Fruit fly (Drosophila melanogaster): ENCODE measurements around the gene PyK.

Gene PyK

DNA sequence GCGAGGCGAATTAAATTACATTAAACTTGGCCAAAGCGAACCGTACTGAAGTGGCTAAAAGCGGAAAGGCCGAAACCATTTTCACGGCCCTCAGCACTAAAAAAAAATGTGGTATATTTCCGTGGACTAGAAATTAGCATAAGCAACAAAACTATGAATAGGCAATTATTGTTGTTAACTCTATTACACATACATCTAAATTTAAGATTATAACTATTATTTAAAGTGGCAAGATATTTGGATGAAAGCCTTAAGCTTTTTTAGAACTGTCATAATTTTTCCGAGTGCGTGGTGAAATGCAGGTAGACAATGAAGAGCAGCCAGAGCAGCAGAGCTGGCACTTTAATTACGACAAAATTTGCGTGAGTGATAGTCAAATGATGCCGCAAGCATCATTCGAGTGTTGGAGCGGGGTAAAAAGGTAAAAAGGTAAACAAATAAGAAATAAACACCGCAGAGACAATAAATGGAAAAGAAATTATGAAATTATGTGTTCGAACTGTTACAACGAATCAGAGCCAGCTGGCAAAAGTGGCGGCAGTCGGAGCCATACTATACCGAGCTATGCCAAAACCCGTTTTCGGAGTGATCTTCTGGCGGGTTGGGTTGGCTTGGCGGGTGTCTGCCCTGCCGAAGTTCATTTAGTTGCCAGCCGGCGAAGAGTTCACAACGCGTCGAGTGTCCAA, 38.5 kb upstream of the PyK start, which contains the start of gene CG7080 (continued):
- TF ChIP-seq crp (GFP tag; optimal IDR thresholded peaks at IDR 0.05) (no peak), CG31441 (GFP tag; IDR thresholded peaks at IDR 0.05) (peak; percentile 66), CG17612 (GFP tag; IDR thresholded peaks at IDR 0.05) (no peak), mirr (GFP tag; optimal IDR thresholded peaks at IDR 0.05) (no peak), CG42726 (GFP tag; IDR thresholded peaks at IDR 0.05; ENCODE audit: partially characterized antibody) (no peak), pum (GFP tag; optimal IDR thresholded peaks at IDR 0.05) (no peak), CG13894 (tag; optimal IDR thresholded peaks at IDR 0.05) (no peak), gfzf (GFP tag; optimal IDR thresholded peaks at IDR 0.05) (no peak), sc (optimal IDR thresholded peaks at IDR 0.05) (no peak), sc (GFP tag; optimal IDR thresholded peaks at IDR 0.05) (no peak), ssp (GFP tag; IDR thresholded peaks at IDR 0.05) (no peak), Awh (GFP tag; IDR thresholded peaks at IDR 0.05) (no peak), bsh (GFP tag; optimal IDR thresholded peaks at IDR 0.05) (no peak), Bdp1 (GFP tag; optimal IDR thresholded peaks at IDR 0.05) (no peak), CG10462 (GFP tag; optimal IDR thresholded peaks at IDR 0.05) (no peak), Ravus (GFP tag; IDR thresholded peaks at IDR 0.05) (no peak), CG11560 (tag; IDR thresholded peaks at IDR 0.05) (no peak), btn (GFP tag; optimal IDR thresholded peaks at IDR 0.05) (no peak), CG13287 (GFP tag; IDR thresholded peaks at IDR 0.05; ENCODE audit: partially characterized antibody) (no peak), Taf1 (GFP tag; IDR thresholded peaks at IDR 0.05) (no peak), Jarid2 (GFP tag; optimal IDR thresholded peaks at IDR 0.05) (no peak), CG33557 (GFP tag; optimal IDR thresholded peaks at IDR 0.05) (no peak), Trl (optimal IDR thresholded peaks at IDR 0.05) (no peak), Trl (GFP tag; optimal IDR thresholded peaks at IDR 0.05) (no peak), shn (GFP tag; optimal IDR thresholded peaks at IDR 0.05) (no peak), CG4820 (GFP tag; optimal IDR thresholded peaks at IDR 0.05) (no peak), CG13123 (GFP tag; optimal IDR thresholded peaks at IDR 0.05) (no peak), CG10366 (GFP tag; IDR thresholded peaks at IDR 0.05) (no peak; the same call in 1 of the 2 replicates), Lim3 (GFP tag; IDR thresholded peaks at IDR 0.05) (no peak), Rx (GFP tag; IDR thresholded peaks at IDR 0.05) (no peak), Oli (tag; optimal IDR thresholded peaks at IDR 0.05) (peak; percentile 37), Hmx (GFP tag; optimal IDR thresholded peaks at IDR 0.05) (no peak), hb (GFP tag; IDR thresholded peaks at IDR 0.05; ENCODE audit: partially characterized antibody) (no peak), maf-S (GFP tag; optimal IDR thresholded peaks at IDR 0.05) (no peak), lab (GFP tag; optimal IDR thresholded peaks at IDR 0.05) (no peak), CoRest (tag; optimal IDR thresholded peaks at IDR 0.05) (peak; percentile 22), slp2 (GFP tag; optimal IDR thresholded peaks at IDR 0.05) (no peak), CG1647 (GFP tag; optimal IDR thresholded peaks at IDR 0.05) (no peak), D19B (GFP tag; optimal IDR thresholded peaks at IDR 0.05) (no peak), row (GFP tag; IDR thresholded peaks at IDR 0.05) (peak; percentile 42; the same call in 1 of the 3 replicates), CG2116 (GFP tag; optimal IDR thresholded peaks at IDR 0.05) (no peak), NC2α (GFP tag; optimal IDR thresholded peaks at IDR 0.05) (no peak), sens-2 (GFP tag; IDR thresholded peaks at IDR 0.05) (no peak), CG8281 (tag; optimal IDR thresholded peaks at IDR 0.05) (no peak), CG17829 (tag; optimal IDR thresholded peaks at IDR 0.05) (no peak), CG4617 (GFP tag; optimal IDR thresholded peaks at IDR 0.05; ENCODE audit: borderline replicate concordance) (no peak), Usf (GFP tag; optimal IDR thresholded peaks at IDR 0.05) (no peak), CG10274 (GFP tag; optimal IDR thresholded peaks at IDR 0.05) (no peak), fd96Cb (tag; optimal IDR thresholded peaks at IDR 0.05) (peak; percentile 50), HLH54F (GFP tag; optimal IDR thresholded peaks at IDR 0.05) (no peak), CG6791 (GFP tag; IDR thresholded peaks at IDR 0.05; ENCODE audit: partially characterized antibody) (no peak)

All from whole organism, embryonic.